Worm (Caenorhabditis elegans) whole organism, early embryonic: ENCODE data around the gene fbxa-56.

ENCODE experiments used
- B0310.2 ChIP-seq: sonication (generic microtip); optimal IDR thresholded peaks from 2 replicates; lab custom pipeline; 2016; ENCODE audit warnings: mild to moderate bottlenecking, missing genetic modification characterization, missing compliant biosample characterization
- F13C5.2 ChIP-seq: sonication (generic microtip); optimal IDR thresholded peaks from 2 replicates; lab custom pipeline; 2017; ENCODE audit warnings: mild to moderate bottlenecking, missing genetic modification characterization, inconsistent platforms, missing compliant biosample characterization
- aly-1 ChIP-seq: sonication (generic microtip); optimal IDR thresholded peaks from 2 replicates; lab custom pipeline; 2016; ENCODE audit warnings: missing genetic modification characterization, missing compliant biosample characterization
- ama-1 ChIP-seq: fragments of 150-350 bp; optimal IDR thresholded peaks from 2 replicates; lab custom pipeline; 2014
- ceh-13 ChIP-seq: fragments of 200-800 bp; sonication (Bioruptor generic); optimal IDR thresholded peaks from 2 replicates; lab custom pipeline; 2018; ENCODE audit warnings: mild to moderate bottlenecking, missing genetic modification characterization, missing compliant biosample characterization
- ceh-36 ChIP-seq: sonication (generic microtip); optimal IDR thresholded peaks from 2 replicates; lab custom pipeline; 2016; ENCODE audit warnings: missing genetic modification characterization, inconsistent platforms, missing compliant biosample characterization
- ets-7 ChIP-seq: sonication (generic microtip); optimal IDR thresholded peaks from 2 replicates; lab custom pipeline; 2016; ENCODE audit warnings: missing genotype, missing genetic modification characterization, missing compliant biosample characterization
- flt-1 ChIP-seq: fragments of 200-800 bp; sonication (Bioruptor generic); IDR thresholded peaks from 2 replicates; pipeline ENCODE4 v1.3.6; 2022; ENCODE audit warnings: missing genetic modification characterization, missing compliant biosample characterization
- hmbx-1 ChIP-seq: sonication (generic microtip); optimal IDR thresholded peaks from 2 replicates; lab custom pipeline; 2016; ENCODE audit warnings: mild to moderate bottlenecking, missing genetic modification characterization, missing compliant biosample characterization
- hmg-4 ChIP-seq: fragments of 200-800 bp; sonication (Bioruptor generic); optimal IDR thresholded peaks from 2 replicates; lab custom pipeline; 2018; ENCODE audit warnings: mild to moderate bottlenecking, missing genetic modification characterization, missing compliant biosample characterization
- hnd-1 ChIP-seq: sonication (generic microtip); optimal IDR thresholded peaks from 2 replicates; lab custom pipeline; 2016; ENCODE audit warnings: missing genetic modification characterization, missing compliant biosample characterization
- pes-1 ChIP-seq: fragments of 200-800 bp; sonication (Bioruptor generic); IDR thresholded peaks from 2 replicates; pipeline ENCODE4 v1.3.6; 2022; ENCODE audit warnings: missing genetic modification reagents, missing genetic modification characterization, missing compliant biosample characterization
- scrt-1 ChIP-seq: fragments of 200-800 bp; sonication (Bioruptor generic); IDR thresholded peaks from 2 replicates; pipeline ENCODE4 v1.3.6; 2022; ENCODE audit warnings: missing genetic modification characterization, missing compliant biosample characterization
- sea-1 ChIP-seq: fragments of 200-800 bp; sonication (Bioruptor generic); conservative IDR thresholded peaks from 2 replicates; pipeline ENCODE4 v1.3.6; 2022; ENCODE audit warnings: missing genetic modification characterization, missing compliant biosample characterization
- tbx-11 ChIP-seq: fragments of 200-800 bp; sonication (Bioruptor generic); IDR thresholded peaks from 2 replicates; pipeline ENCODE4 v1.3.6; 2022; ENCODE audit warnings: missing genetic modification characterization, missing compliant biosample characterization
- tbx-37 ChIP-seq: fragments of 200-800 bp; sonication (Bioruptor generic); conservative IDR thresholded peaks from 2 replicates; pipeline ENCODE4 v1.3.6; 2022; ENCODE audit warnings: missing genetic modification reagents, missing genetic modification characterization, missing compliant biosample characterization
- tra-4 ChIP-seq: sonication (generic microtip); optimal IDR thresholded peaks from 2 replicates; lab custom pipeline; 2017; ENCODE audit warnings: missing genetic modification characterization, missing compliant biosample characterization

fbxa-56 gene

DNA sequence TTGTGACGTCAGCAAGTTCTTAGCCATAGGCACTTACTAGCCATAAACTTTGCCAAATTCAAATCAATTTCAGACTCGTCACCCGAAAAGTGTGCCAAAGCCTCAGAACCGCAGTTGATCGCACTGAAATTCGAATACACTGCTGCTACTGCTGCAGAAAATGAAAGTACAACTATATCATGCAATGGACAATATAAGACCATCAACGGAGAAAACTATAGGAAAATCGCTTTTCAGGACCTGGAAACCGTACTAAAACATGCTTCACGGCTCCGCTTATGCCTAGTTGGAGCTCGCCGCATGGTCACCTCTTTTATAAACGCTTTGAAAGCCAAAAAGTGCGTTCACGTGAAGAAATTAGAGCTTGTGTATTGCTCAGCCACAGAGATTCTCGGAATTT lies 708 bp upstream of the fbxa-56 start, which contains the start of gene fbxa-22:
Gene fbxa-22, plus strand, starts transcription at position 301 of the 400 bp plus-strand sequence.
- no peak for TF ChIP-seq hmg-4 (GFP tag; lab: Kevin White, UChicago)
- TF ChIP-seq ceh-13 (GFP tag; lab: Kevin White, UChicago) = no peak
- TF ChIP-seq hnd-1 = no peak
- no peak for TF ChIP-seq flt-1 (GFP tag; lab: Robert Waterston, UW)
- TF ChIP-seq hmbx-1 (tag; lab: Kevin White, UChicago) = no peak
- TF ChIP-seq ceh-36 (tag; lab: Kevin White, UChicago) = no peak
- TF ChIP-seq pes-1 = no peak
- no peak for TF ChIP-seq aly-1 (tag; lab: Kevin White, UChicago)
- TF ChIP-seq tbx-11 = no peak
- TF ChIP-seq scrt-1 (GFP tag; lab: Robert Waterston, UW) = no peak
- no peak for TF ChIP-seq ets-7
- no peak for TF ChIP-seq tbx-37 (GFP tag; lab: Robert Waterston, UW)

DNA sequence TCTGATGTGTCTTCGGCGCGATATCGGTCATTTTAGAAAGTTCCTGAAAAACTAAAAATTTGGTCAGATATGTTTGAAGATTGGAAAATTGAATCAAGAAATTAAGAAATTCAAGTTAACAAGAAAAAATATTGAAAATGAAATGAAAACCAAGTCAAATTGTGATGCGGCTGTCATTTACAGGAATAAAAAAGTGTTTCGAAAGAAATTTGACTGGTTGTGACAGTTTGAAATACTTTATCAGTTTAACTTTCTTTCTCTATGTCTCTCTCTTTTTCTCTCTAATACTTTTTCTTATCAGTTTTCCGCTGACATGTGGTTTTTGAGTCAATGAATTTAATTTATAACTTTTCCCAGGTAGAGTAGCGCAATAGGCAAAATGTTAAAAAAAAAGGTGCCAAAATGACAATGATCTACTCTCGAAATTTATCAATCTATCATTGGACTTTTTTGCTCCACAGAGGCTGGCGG lies 1.8 kb downstream of the fbxa-56 start, which contains the start of gene fbxa-55:
Gene fbxa-55, minus strand, starts transcription at position 51 of the 471 bp plus-strand sequence.
- TF ChIP-seq hmg-4 (GFP tag; lab: Kevin White, UChicago) (no peak), aly-1 (tag; lab: Kevin White, UChicago) (no peak), ceh-36 (tag; lab: Kevin White, UChicago) (no peak), pes-1 (no peak), ets-7 (no peak), ceh-13 (GFP tag; lab: Kevin White, UChicago) (no peak)

- TF ChIP-seq F13C5.2 (peak; percentile 81), hmbx-1 (tag; lab: Kevin White, UChicago) (peak; percentile 90), hnd-1 (peak; percentile 94), aly-1 (tag; lab: Kevin White, UChicago) (peak; percentile 84), tra-4 (peak; percentile 32), ets-7 (peak; percentile 94), ceh-36 (tag; lab: Kevin White, UChicago) (peak; percentile 85), B0310.2 (tag; lab: Kevin White, UChicago) (peak; percentile 9)
These were observed 6.5 kb downstream of the fbxa-56 start for ce11 chrIII:931405-931804.

DNA sequence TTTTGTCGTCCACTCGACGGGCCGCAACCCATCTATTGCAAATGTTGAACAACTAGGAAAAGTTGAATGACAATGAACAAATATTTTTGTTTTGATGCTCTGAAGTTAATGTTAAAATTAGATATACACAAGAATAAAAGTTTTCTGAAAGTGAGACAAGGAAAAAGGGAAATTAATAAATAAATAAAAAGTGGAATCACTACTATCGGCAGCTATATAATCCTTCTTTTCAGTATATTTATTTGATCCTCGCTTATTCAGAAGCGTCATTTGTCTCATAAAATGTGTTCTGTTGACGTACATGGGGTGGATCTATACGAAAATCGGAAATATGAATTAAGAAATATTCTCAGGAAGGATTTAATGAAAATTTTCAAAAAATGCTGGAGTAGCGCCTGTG lies 11.6 kb downstream of the fbxa-56 start, which contains the start of gene pef-1:
Gene pef-1, minus strand, starts transcription at position 101 of the 400 bp plus-strand sequence.
- TF ChIP-seq hnd-1 (no peak), scrt-1 (GFP tag; lab: Robert Waterston, UW) (no peak), sea-1 (GFP tag; lab: Robert Waterston, UW) (no peak), hmbx-1 (tag; lab: Kevin White, UChicago) (no peak), aly-1 (tag; lab: Kevin White, UChicago) (no peak), ets-7 (no peak), tbx-37 (GFP tag; lab: Robert Waterston, UW) (no peak), ceh-36 (tag; lab: Kevin White, UChicago) (no peak), B0310.2 (tag; lab: Kevin White, UChicago) (no peak), ceh-13 (GFP tag; lab: Kevin White, UChicago) (no peak)

- TF ChIP-seq scrt-1 (GFP tag; lab: Robert Waterston, UW) (no peak), ceh-13 (GFP tag; lab: Kevin White, UChicago) (no peak), tbx-37 (GFP tag; lab: Robert Waterston, UW) (no peak), flt-1 (GFP tag; lab: Robert Waterston, UW) (no peak), tra-4 (no peak)
These were observed 18.5 kb downstream of the fbxa-56 start, which contains the start of gene F23H11.7 for ce11 chrIII:919322-919721. Gene F23H11.7, minus strand, starts transcription at chrIII:919422.

ce11 chrIII:916897-917296 lies 21.0 kb downstream of the fbxa-56 start, which contains the start of gene idpp-13:
Gene idpp-13, minus strand, starts transcription at chrIII:916997.
- TF ChIP-seq flt-1 (GFP tag; lab: Robert Waterston, UW) (no peak), pes-1 (no peak), hmbx-1 (tag; lab: Kevin White, UChicago) (no peak), hnd-1 (no peak)

DNA sequence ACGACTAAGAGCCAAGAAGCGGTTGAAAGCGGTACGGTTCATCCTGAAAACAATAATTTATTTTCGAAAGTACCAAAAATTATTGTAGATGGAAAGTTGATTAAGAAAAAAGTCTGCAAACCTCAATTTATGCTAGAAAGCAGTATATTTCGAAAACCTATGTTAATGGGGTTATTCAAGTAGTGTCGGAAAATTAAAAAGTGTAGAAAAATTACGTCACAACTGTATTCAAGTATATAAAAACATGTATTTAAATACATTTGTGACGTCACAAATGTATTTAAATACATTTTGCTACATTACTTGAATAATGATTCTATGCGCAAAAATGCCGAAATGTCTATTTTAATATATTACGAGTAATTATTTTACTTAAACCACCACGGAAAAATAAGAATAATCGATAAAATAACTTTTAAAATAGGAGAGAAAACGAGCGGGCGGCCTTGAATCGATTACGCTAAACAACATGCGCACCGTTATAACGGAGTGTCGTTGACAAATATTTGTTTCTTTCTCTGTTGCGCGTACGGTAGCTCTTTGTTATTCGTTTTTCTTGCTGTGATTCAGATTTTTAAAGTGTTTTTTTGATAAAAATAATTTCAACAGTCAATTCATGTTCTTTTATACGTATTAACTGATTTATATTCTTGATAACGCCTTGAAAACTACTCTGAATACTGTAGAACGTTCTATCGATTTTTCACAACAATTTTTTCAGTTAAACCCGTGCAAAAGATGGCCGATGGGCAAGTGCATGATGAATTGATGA lies 27.1 kb downstream of the fbxa-56 start, which contains the start of the genes F23H11.5 and bra-2:
Gene F23H11.5, minus strand, starts transcription at position 51 of the 772 bp plus-strand sequence.
Gene bra-2, plus strand, starts transcription at position 722 of the 772 bp plus-strand sequence.
- TF ChIP-seq tra-4 (no peak), B0310.2 (tag; lab: Kevin White, UChicago) (no peak), scrt-1 (GFP tag; lab: Robert Waterston, UW) (no peak), hnd-1 (no peak), ceh-36 (tag; lab: Kevin White, UChicago) (no peak), ets-7 (no peak), tbx-37 (GFP tag; lab: Robert Waterston, UW) (no peak), F13C5.2 (no peak), ama-1 (lab: Kevin White, UChicago) (no peak), hmg-4 (GFP tag; lab: Kevin White, UChicago) (no peak), sea-1 (GFP tag; lab: Robert Waterston, UW) (no peak), pes-1 (no peak), aly-1 (tag; lab: Kevin White, UChicago) (no peak), flt-1 (GFP tag; lab: Robert Waterston, UW) (no peak), hmbx-1 (tag; lab: Kevin White, UChicago) (no peak), tbx-11 (no peak), ceh-13 (GFP tag; lab: Kevin White, UChicago) (no peak)
